Fruit fly (Drosophila melanogaster) whole organism, embryonic: ENCODE data around the gene aop.

Experiments used
- CG10979 ChIP-seq: fragments of 200-800 bp; sonication (Bioruptor generic); optimal IDR thresholded peaks from 2 replicates; lab custom pipeline; 2018; ENCODE audit warnings: missing biosample characterization, mild to moderate bottlenecking, missing genetic modification characterization, moderate library complexity
- CG2875 ChIP-seq: fragments of 200-800 bp; sonication (Bioruptor generic); optimal IDR thresholded peaks from 2 replicates; lab custom pipeline; 2017; ENCODE audit warnings: missing biosample characterization, mild to moderate bottlenecking, missing genetic modification characterization, missing genetic modification reagents
- CG30403 ChIP-seq: fragments of 200-800 bp; sonication (Bioruptor generic); optimal IDR thresholded peaks from 3 replicates; lab custom pipeline; 2016; ENCODE audit warnings: missing biosample characterization, missing genetic modification characterization
- CG34422 ChIP-seq: fragments of 200-800 bp; sonication (Bioruptor generic); IDR thresholded peaks from 3 replicates; pipeline ENCODE4 v1.3.6; 2022; ENCODE audit warnings: missing biosample characterization, missing genetic modification characterization
- ap ChIP-seq: fragments of 200-800 bp; sonication (Bioruptor generic); IDR thresholded peaks from 2 replicates; pipeline ENCODE4 v1.3.6; 2022; ENCODE audit warnings: missing biosample characterization, missing genetic modification characterization
- cg ChIP-seq: fragments of 200-800 bp; sonication (Bioruptor generic); optimal IDR thresholded peaks from 3 replicates; lab custom pipeline; 2019; ENCODE audit warnings: missing biosample characterization, mild to moderate bottlenecking, missing genetic modification characterization, moderate library complexity
- lbe ChIP-seq: fragments of 200-800 bp; sonication (Bioruptor generic); optimal IDR thresholded peaks from 2 replicates; lab custom pipeline; 2016; ENCODE audit warnings: missing biosample characterization, mild to moderate bottlenecking, missing genetic modification characterization
- so ChIP-seq: fragments of 200-800 bp; sonication (Bioruptor generic); IDR thresholded peaks from 3 replicates; pipeline ENCODE4 v1.3.6; 2022; ENCODE audit warnings: missing biosample characterization, missing genetic modification characterization
- wek ChIP-seq: fragments of 200-800 bp; sonication (Bioruptor generic); optimal IDR thresholded peaks from 3 replicates; lab custom pipeline; 2018; ENCODE audit warnings: missing biosample characterization, mild to moderate bottlenecking, missing genetic modification characterization, moderate library complexity

DNA sequence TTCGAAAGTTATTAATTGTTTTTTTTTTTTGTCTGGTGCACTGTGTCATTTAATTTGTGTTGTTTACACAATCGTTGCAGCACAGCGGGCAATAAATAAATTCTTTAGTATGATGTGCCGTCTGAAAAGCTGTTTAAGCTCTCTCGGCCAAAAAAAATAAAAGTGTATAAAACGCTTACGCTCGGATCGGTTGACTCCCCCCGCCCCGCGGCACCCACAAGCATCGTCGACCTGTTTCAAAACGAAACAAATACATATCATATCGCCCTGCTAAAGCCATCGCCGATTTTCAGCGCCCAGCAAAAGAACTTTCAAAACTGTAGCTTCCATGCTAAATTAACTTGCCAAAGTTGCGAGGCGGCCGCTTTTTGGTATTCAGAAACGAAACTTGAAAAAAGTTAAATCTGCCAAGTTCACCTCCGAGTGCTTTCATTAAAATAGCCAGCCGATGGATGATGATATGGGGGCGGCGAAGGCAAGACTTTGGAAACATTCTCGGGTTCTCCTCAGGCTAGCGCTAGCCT is 15.8 kb upstream of the aop start:
- TF ChIP-seq cg (GFP tag; lab: Kevin White, UChicago) (no peak), CG34422 (GFP tag; lab: Robert Waterston, UW) (no peak), CG30403 (GFP tag; lab: Kevin White, UChicago) (no peak), CG10979 (tag; lab: Kevin White, UChicago) (no peak), ap (GFP tag; lab: Robert Waterston, UW) (no peak), wek (GFP tag; lab: Kevin White, UChicago) (no peak), CG2875 (GFP tag; lab: Kevin White, UChicago) (no peak), so (no peak), lbe (no peak)
